Fruit fly (Drosophila melanogaster): ENCODE measurements around the gene CG17261.

DNA sequence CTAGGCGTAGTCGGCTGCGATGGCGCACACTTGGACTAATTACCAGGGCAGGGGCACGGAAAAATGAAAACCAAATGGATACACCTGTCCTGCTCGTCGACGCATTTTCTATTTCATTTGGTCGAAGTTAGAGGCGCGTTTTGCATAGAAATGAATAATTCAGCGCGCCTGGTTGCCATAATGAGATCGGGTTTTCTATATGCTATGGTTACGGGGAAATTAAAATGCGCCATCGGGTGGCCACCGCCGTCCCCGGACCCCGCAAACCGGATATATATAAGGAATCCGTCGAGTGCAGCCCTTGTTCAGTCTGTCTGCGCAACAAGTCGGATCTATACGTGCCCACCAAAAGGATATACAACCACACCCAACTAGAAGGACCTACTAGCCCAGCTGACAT lies 1.3 kb downstream of the CG17261 start, which contains the start of gene FASN2:
- TF ChIP-seq pan (optimal IDR thresholded peaks at IDR 0.05) (no peak), Dll (optimal IDR thresholded peaks at IDR 0.05) (no peak), psq (optimal IDR thresholded peaks at IDR 0.05) (no peak), usp (GFP tag; optimal IDR thresholded peaks at IDR 0.05) (no peak), CG8478 (optimal IDR thresholded peaks at IDR 0.05) (no peak)
